Worm (Caenorhabditis elegans): Measurements from ENCODE around the gene npa-1.
"Not testable (repeated sequence)": the region's sequence is repeated elsewhere in the genome, so short reads cannot be mapped to it uniquely, and the experiment has no call there.

ce11 chrV:7057795-7058194 lies 17.8 kb upstream of the npa-1 start, which contains the start of gene Y57E12AL.2:
- TF ChIP-seq hlh-13 (GFP tag; optimal IDR thresholded peaks at IDR 0.05); Y22D7AL.16 (tag; optimal IDR thresholded peaks at IDR 0.05); ama-1 (optimal IDR thresholded peaks at IDR 0.05); fkh-10 (GFP tag; optimal IDR thresholded peaks at IDR 0.05); pros-1 (tag; optimal IDR thresholded peaks at IDR 0.05); pqm-1 (tag; optimal IDR thresholded peaks at IDR 0.05): not testable (repeated sequence)
